Fruit fly (Drosophila melanogaster) whole organism, larva: ENCODE results near the gene pcm.

Experiments used
- noc ChIP-seq: fragments of 200-800 bp; sonication (Bioruptor generic); optimal IDR thresholded peaks from 3 replicates; lab custom pipeline; 2019; ENCODE audit warnings: missing biosample characterization, mild to moderate bottlenecking, missing genetic modification characterization, moderate library complexity

pcm gene

dm6 chrX:19491984-19492584, at the start of gene pcm, which contains the start of gene ND-18:
pcm (minus strand) TSS chrX:19492011.
ND-18 (plus strand) TSS chrX:19492421.
- no peak for TF ChIP-seq noc (tag; lab: Kevin White, UChicago)

DNA sequence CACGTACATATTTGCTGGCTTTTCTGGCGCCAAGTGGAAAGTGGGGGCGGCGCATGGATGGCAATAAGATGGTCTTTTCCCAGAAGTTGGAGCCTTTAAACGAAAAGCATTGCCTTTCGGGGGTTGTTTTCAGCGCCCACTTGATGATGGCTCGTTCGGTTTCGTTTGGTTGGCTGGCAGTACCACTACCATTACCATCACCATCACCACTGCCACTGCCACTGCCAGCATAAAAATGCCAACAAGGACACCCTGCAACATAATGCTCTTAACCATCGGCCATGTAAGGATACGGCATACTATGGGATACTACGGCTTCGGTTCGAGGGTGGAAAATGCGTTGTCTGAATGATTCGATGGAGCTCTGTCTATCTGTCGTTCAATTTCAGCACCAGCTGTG, 43.6 kb upstream of the pcm start:
- TF ChIP-seq noc (tag; lab: Kevin White, UChicago), result no peak

DNA sequence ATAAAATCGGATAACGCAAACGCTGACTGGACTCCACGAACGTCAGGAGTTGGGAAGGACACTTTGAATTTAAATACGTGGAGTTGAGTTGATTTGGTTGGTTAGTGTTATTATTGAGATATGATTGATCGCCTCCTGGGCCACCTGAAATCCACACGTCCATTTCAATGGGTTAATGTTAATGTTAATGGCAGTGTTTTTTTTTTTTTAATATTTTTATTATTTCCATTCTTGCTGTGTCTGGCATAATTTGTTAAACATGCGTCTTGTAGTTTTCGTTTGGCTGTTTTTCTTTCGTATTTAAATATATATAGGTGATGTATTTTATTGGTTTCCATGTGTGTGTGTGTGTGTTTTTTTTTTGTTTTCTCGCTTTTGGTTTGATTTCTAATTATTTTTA, 39.8 kb upstream of the pcm start, which contains the start of gene CG12231:
CG12231 (minus strand) TSS at position 101 of the 400 bp plus-strand sequence.
- no peak for TF ChIP-seq noc (tag; lab: Kevin White, UChicago)

- TF ChIP-seq noc (tag; lab: Kevin White, UChicago), result no peak
Observed at dm6 chrX:19522597-19522996, 30.8 kb upstream of the pcm start.

dm6 chrX:19521753-19522383, 30.1 kb upstream of the pcm start, which contains the start of the genes Idh3a and CoRest:
Idh3a (minus strand) TSS chrX:19521810.
CoRest (plus strand) TSS chrX:19521929.
- TF ChIP-seq noc (tag; lab: Kevin White, UChicago), result no peak

DNA sequence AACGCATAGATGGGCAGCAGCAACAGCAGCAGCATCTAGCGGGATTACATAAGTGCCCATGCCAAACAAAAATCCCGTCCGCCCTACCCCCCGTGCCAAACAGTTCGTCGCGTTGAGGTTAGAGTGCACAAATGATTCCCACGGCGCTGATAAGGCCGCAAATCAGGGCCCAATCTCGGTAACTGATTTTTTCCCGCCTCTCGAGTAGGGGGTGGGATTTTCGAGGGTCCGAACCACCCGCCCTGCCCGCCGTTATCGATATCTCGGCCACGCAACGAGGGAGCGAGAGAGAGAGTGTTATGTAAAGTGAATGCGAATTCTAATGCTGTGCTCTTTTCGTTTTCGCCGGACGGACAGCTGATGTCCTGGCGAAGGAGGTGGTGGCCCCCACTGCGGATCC, 29.1 kb upstream of the pcm start:
- TF ChIP-seq noc (tag; lab: Kevin White, UChicago), result no peak

- TF ChIP-seq noc (tag; lab: Kevin White, UChicago), result no peak
Observed at dm6 chrX:19520376-19520775, 28.6 kb upstream of the pcm start.

dm6 chrX:19510204-19510603, 18.4 kb upstream of the pcm start:
- no peak for TF ChIP-seq noc (tag; lab: Kevin White, UChicago)

DNA sequence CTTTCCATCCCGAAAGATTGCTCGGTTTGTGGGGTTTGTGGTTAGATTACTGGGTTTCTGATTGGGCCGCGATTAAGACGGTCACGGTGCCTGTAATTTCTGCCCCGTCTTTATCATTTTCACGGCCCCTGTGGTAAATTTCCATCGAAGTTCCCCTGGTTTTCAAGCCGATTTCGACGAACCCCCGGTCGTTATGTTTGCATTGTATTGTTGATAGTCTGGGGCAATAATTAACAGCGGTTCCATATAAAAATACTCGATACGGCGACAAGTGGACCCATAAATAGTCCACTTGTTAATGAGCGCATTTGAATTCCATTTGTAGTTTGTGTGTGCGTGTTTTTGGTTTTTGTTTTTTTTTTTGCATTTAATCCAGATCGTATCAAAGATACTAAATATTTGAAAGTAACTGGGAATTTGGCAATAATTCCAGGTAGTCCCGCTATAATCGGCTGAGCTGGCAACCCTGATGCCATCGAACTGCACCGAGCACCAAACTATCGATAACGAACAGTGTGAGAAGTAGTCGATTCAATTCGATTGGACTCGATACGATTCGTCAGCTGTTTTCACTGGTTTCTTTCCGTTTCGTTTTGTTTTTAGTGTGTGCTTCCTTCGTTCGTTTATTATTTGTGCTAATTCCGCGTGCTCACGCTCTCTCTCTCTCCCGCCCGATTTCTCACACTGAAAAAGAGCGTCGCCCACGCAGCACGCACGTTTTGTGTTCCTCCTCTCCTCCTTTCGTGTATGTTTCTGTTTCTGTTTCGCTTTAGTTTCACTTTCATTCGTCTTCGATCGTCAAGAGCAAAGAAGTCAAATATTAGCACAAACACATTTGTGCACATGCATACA, 13.7 kb upstream of the pcm start:
- peak; percentile 58 for TF ChIP-seq noc (tag; lab: Kevin White, UChicago)

DNA sequence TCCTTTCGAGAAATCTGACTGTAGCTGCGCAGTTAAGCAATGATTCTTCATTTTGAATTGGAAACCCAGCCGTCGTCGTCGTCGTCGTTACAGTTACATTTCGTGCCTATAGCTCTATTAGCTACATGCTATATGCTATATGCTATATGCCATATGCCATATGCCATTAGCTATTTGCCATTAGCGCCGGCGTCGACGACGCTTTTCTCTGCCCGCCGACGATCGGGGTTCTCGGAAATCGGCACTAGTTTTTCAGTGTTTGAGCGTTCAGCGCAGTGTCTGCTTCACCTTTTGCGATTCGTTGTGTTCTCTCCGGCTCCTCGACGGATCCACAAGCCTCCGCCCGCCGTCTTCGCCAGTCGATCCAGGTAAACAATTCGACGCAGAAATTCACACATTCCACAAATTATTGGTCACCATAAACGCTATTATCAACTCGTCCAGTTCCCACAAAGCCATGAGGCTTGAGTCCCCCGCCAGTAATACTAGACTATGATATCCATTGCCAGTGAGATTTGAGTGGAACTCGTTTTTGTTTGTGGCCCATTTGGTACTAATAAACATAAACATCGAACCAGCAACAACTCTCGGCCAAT, 12.5 kb upstream of the pcm start:
- TF ChIP-seq noc (tag; lab: Kevin White, UChicago), result no peak

DNA sequence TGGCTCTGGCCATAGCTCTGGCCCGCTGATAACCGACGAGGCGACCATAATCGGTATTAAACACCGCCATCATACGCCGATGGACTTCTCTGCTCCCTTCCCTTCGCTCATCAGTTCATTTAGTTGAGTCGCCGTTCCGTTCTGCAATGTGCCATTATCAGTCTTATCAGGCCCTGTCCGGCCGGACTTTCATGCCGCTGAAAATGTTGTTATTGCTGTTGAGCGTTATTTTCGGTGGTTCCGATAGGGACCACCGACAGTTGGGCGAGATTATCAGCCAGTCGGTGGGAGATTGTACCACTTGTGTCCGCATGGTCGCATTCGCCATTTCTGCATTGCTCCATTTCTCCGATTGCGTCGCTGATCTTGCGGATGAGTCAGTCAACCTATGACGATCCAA, 9.5 kb upstream of the pcm start:
- TF ChIP-seq noc (tag; lab: Kevin White, UChicago), result peak; percentile 10

DNA sequence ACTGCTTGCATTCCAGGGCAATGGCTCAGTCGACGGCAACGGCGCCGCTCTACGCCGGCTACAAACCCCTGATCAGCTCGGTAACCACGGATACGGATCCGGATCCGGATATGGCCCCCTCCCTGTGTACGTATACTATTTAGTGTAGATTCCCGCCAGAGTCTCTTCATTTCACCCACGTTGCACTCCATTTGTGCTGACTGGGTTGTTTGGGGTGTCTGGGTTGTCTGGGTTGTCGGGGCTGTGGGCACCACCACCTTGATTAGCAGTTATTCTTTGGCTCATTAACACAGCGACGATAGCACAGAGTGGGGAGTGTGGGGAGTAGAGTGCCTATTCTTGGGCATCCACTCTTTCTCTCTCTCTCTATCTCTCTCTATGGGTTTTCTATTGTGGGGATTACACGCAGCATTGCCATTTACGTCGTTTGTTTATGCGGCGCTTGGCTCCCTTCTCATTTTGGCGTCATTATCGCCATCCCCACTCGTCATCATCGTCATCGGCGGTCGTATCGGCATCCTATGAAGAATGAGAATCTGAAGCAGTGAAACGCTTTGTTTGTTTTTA, 7.0 kb upstream of the pcm start:
- no peak for TF ChIP-seq noc (tag; lab: Kevin White, UChicago)

dm6 chrX:19497782-19498440, 6.1 kb upstream of the pcm start:
- peak; percentile 53 for TF ChIP-seq noc (tag; lab: Kevin White, UChicago)

DNA sequence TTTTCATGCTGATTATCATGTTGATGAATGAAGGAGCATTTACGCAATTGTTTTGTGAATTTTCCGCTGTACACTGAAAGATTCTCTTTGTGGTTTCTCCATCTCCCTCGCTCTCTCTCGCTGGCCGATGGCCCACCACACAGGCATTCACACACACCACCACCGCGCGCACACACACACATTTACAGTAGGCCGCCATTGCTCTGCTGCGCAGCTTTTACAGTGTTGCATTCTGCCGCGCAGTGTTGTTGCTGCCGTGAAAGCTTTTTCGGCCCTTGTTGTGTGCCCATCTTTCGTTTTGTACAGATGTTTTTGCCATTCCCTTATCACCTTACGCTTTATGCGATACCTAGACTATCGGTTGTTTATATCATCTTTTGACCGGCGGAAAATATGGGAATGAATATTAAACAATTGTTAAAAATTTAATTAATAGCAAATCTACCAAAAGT, 5.0 kb upstream of the pcm start:
- TF ChIP-seq noc (tag; lab: Kevin White, UChicago), result peak; percentile 21
